Worm (Caenorhabditis elegans) whole organism, L3 larva: ENCODE results near the gene ZK353.2.

Experiments used
- R02D3.7 ChIP-seq: fragments of 150-350 bp; optimal IDR thresholded peaks from 2 replicates; lab custom pipeline; 2014; ENCODE audit warnings: missing biosample characterization, missing genetic modification characterization
- aly-2 ChIP-seq: fragments of 150-350 bp; optimal IDR thresholded peaks from 2 replicates; lab custom pipeline; 2014; ENCODE audit warnings: missing biosample characterization, missing genetic modification characterization
- ceh-16 ChIP-seq: sonication (generic microtip); optimal IDR thresholded peaks from 2 replicates; lab custom pipeline; 2017; ENCODE audit warnings: missing biosample characterization, missing genetic modification characterization
- ceh-28 ChIP-seq: fragments of 150-350 bp; optimal IDR thresholded peaks from 2 replicates; lab custom pipeline; 2014; ENCODE audit warnings: missing biosample characterization, missing genetic modification reagents, missing genetic modification characterization
- ceh-82 ChIP-seq: fragments of 150-350 bp; optimal IDR thresholded peaks from 2 replicates; lab custom pipeline; 2014; ENCODE audit warnings: missing biosample characterization, missing genetic modification characterization
- daf-12 ChIP-seq: fragments of 150-350 bp; optimal IDR thresholded peaks from 2 replicates; lab custom pipeline; 2014; ENCODE audit warnings: missing biosample characterization, missing genetic modification reagents, missing genetic modification characterization
- egl-27 ChIP-seq: sonication (generic microtip); optimal IDR thresholded peaks from 4 replicates; lab custom pipeline; 2017; ENCODE audit warnings: missing biosample characterization, missing genetic modification reagents, missing genetic modification characterization
- egl-5 ChIP-seq: fragments of 150-350 bp; optimal IDR thresholded peaks from 2 replicates; lab custom pipeline; 2017; ENCODE audit warnings: missing biosample characterization, missing genetic modification reagents, missing genetic modification characterization, inconsistent platforms
- elt-1 ChIP-seq: fragments of 150-350 bp; optimal IDR thresholded peaks from 2 replicates; lab custom pipeline; 2014; ENCODE audit warnings: missing biosample characterization, missing genetic modification characterization
- elt-2 ChIP-seq: sonication (generic microtip); optimal IDR thresholded peaks from 2 replicates; lab custom pipeline; 2016; ENCODE audit warnings: missing genetic modification reagents, mild to moderate bottlenecking, missing genetic modification characterization, missing compliant biosample characterization
- elt-3 ChIP-seq, 3 experiments: fragments of 150-350 bp in 1 of 3; sonication (generic microtip) in 2 of 3; optimal IDR thresholded peaks; 2 replicates in 2 of 3; 4 replicates in 1 of 3; lab custom pipeline; 2014 to 2017; ENCODE audit warnings: missing biosample characterization in 3 of 3, missing genetic modification characterization in 3 of 3
- eor-1 ChIP-seq, 2 experiments: fragments of 150-350 bp; optimal IDR thresholded peaks; 2 replicates each; lab custom pipeline; 2014 to 2018; ENCODE audit warnings: missing biosample characterization in 2 of 2, missing genetic modification characterization in 2 of 2
- fkh-10 ChIP-seq: sonication (generic microtip); optimal IDR thresholded peaks from 2 replicates; lab custom pipeline; 2017; ENCODE audit warnings: missing biosample characterization, missing genetic modification reagents, missing genetic modification characterization
- fkh-2 ChIP-seq: fragments of 150-350 bp; optimal IDR thresholded peaks from 2 replicates; lab custom pipeline; 2014; ENCODE audit warnings: missing biosample characterization, missing genetic modification reagents, missing genetic modification characterization
- fos-1 ChIP-seq: fragments of 150-350 bp; optimal IDR thresholded peaks from 2 replicates; lab custom pipeline; 2014; ENCODE audit warnings: missing biosample characterization, missing genetic modification characterization
- hmg-11 ChIP-seq: sonication (generic microtip); optimal IDR thresholded peaks from 2 replicates; lab custom pipeline; 2016; ENCODE audit warnings: missing genetic modification characterization, missing compliant biosample characterization
- jun-1 ChIP-seq: fragments of 150-350 bp; optimal IDR thresholded peaks from 2 replicates; lab custom pipeline; 2014; ENCODE audit warnings: missing biosample characterization, missing genetic modification reagents, missing genetic modification characterization
- lin-15B ChIP-seq: fragments of 150-350 bp; optimal IDR thresholded peaks from 2 replicates; lab custom pipeline; 2014; ENCODE audit warnings: missing biosample characterization, missing genetic modification characterization
- lsy-12 ChIP-seq: sonication (generic microtip); optimal IDR thresholded peaks from 2 replicates; lab custom pipeline; 2016; ENCODE audit warnings: mild to moderate bottlenecking, missing genetic modification characterization, missing compliant biosample characterization
- mdl-1 ChIP-seq: fragments of 150-350 bp; optimal IDR thresholded peaks from 2 replicates; lab custom pipeline; 2014; ENCODE audit warnings: missing biosample characterization, missing genetic modification characterization
- mml-1 ChIP-seq: fragments of 150-350 bp; sonication (generic microtip); optimal IDR thresholded peaks from 3 replicates; lab custom pipeline; 2014; ENCODE audit warnings: missing biosample characterization, missing genetic modification characterization
- nfya-1 ChIP-seq: sonication (generic microtip); optimal IDR thresholded peaks from 2 replicates; lab custom pipeline; 2017; ENCODE audit warnings: missing genetic modification characterization, mild to moderate bottlenecking, missing compliant biosample characterization, antibody characterized with exemption, moderate library complexity; ENCODE audit not compliant: insufficient read depth
- nhr-11 ChIP-seq: fragments of 150-350 bp; optimal IDR thresholded peaks from 2 replicates; lab custom pipeline; 2014; ENCODE audit warnings: missing biosample characterization, missing genetic modification characterization
- nhr-12 ChIP-seq: fragments of 150-350 bp; optimal IDR thresholded peaks from 2 replicates; lab custom pipeline; 2014; ENCODE audit warnings: missing biosample characterization, missing genetic modification characterization
- nhr-237 ChIP-seq: fragments of 150-350 bp; optimal IDR thresholded peaks from 2 replicates; lab custom pipeline; 2014; ENCODE audit warnings: missing biosample characterization, missing genetic modification characterization
- nhr-25 ChIP-seq: sonication (generic microtip); optimal IDR thresholded peaks from 2 replicates; lab custom pipeline; 2017; ENCODE audit warnings: missing biosample characterization, missing genetic modification characterization
- nhr-43 ChIP-seq: sonication (generic microtip); optimal IDR thresholded peaks from 2 replicates; lab custom pipeline; 2016; ENCODE audit warnings: mild to moderate bottlenecking, missing genetic modification characterization, missing compliant biosample characterization; ENCODE audit not compliant: poor library complexity, severe bottlenecking
- nhr-76 ChIP-seq: fragments of 150-350 bp; sonication (generic microtip); optimal IDR thresholded peaks from 5 replicates; lab custom pipeline; 2014; ENCODE audit warnings: missing biosample characterization, missing genetic modification characterization
- nhr-77 ChIP-seq: fragments of 150-350 bp; optimal IDR thresholded peaks from 2 replicates; lab custom pipeline; 2014; ENCODE audit warnings: missing biosample characterization, missing genetic modification characterization
- pha-4 ChIP-seq: fragments of 150-350 bp; optimal IDR thresholded peaks from 2 replicates; lab custom pipeline; 2014; ENCODE audit warnings: missing biosample characterization, missing genetic modification reagents, missing genetic modification characterization
- pqm-1 ChIP-seq: fragments of 150-350 bp; optimal IDR thresholded peaks from 2 replicates; lab custom pipeline; 2017; ENCODE audit warnings: missing biosample characterization, missing genetic modification characterization, inconsistent platforms
- sea-2 ChIP-seq: fragments of 150-350 bp; sonication (generic microtip); optimal IDR thresholded peaks from 4 replicates; lab custom pipeline; 2014; ENCODE audit warnings: missing biosample characterization, missing genetic modification reagents, missing genetic modification characterization
- snpc-4 ChIP-seq: fragments of 150-350 bp; optimal IDR thresholded peaks from 2 replicates; lab custom pipeline; 2014; ENCODE audit warnings: missing biosample characterization, missing genetic modification characterization
- tbx-2 ChIP-seq: sonication (generic microtip); optimal IDR thresholded peaks from 2 replicates; lab custom pipeline; 2016; ENCODE audit warnings: mild to moderate bottlenecking, missing genetic modification characterization, missing compliant biosample characterization
- unc-39 ChIP-seq: sonication (generic microtip); optimal IDR thresholded peaks from 4 replicates; lab custom pipeline; 2017; ENCODE audit warnings: missing biosample characterization, missing genetic modification characterization
- zag-1 ChIP-seq: fragments of 150-350 bp; optimal IDR thresholded peaks from 2 replicates; lab custom pipeline; 2014; ENCODE audit warnings: missing biosample characterization, missing genetic modification characterization
- ztf-11 ChIP-seq: fragments of 150-350 bp; optimal IDR thresholded peaks from 2 replicates; lab custom pipeline; 2014; ENCODE audit warnings: missing biosample characterization, missing genetic modification characterization

Gene ZK353.2

DNA sequence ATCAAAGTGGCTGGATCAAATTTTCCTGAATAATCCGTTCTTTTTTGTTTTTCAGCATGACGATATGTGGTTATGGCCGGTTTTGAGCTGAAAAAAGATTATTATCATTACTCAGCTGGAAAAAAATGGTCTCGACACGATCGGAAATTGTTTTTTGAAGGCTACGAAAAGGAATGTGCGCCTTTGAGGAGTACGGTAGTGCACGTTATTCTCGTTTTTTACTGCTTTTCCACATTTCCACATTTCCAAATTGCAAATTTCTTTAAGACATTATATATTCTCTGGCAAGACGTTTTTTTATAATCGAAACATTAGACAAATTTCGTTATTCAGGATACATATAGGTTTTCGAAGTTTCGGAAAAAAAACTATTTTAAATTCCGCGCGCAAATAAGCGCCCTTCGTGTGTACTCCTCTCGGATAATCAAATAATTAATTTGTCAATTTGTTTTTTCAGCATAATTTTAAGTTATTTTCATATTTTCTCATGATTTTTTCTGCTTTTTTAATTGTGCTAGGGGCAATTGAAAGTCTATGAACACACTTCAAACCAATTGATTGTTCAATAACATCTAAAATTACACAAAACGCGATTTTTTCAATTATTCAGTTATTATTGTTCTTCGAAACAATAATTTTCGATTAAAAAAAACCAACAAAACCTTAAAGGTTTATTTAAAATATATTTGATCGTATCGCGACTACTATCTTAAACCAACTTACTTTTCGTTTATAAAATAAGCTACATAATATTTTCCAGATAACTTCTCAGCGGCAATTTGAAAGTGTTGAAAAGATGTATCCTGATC lies 35.1 kb upstream of the ZK353.2 start, which contains the start of gene R05D3.3:
TSS of gene R05D3.3 (plus strand) at position 759 of the 809 bp plus-strand sequence.
- no peak for TF ChIP-seq elt-3 (tag; optimal IDR thresholded peaks at IDR 0.05; lab: Kevin White, UChicago)
- no peak for TF ChIP-seq nhr-43 (tag; lab: Kevin White, UChicago)
- no peak for TF ChIP-seq fkh-10 (GFP tag; lab: Kevin White, UChicago)
- TF ChIP-seq fkh-2 (tag; lab: Kevin White, UChicago) = no peak
- TF ChIP-seq egl-5 (tag; lab: Kevin White, UChicago) = no peak
- no peak for TF ChIP-seq R02D3.7 (tag; lab: Kevin White, UChicago)
- TF ChIP-seq nhr-76 = no peak
- TF ChIP-seq daf-12 (tag; lab: Kevin White, UChicago) = no peak

DNA sequence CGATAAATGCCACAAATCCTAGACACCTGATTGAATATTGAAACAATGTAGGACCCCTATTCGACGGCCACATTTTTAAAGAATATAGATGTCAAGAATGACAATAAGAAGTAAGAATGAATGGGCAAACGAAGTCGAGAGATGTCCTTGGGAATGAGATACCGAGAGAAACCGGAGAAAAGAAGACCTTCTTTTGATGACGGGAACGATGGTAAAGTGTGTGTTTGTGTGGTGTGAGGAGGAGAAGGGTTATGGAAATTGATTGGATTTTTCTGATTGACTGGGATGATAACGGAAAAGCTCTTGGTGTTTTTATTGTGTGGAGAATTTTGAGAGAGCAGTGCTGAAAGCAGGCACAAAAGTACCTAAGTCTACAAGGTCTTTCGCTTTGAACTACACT lies 29.9 kb upstream of the ZK353.2 start, which contains the start of gene R05D3.9:
TSS of gene R05D3.9 (minus strand) at position 101 of the 400 bp plus-strand sequence.
- TF ChIP-seq unc-39 (no peak), nhr-25 (peak; percentile 15)

DNA sequence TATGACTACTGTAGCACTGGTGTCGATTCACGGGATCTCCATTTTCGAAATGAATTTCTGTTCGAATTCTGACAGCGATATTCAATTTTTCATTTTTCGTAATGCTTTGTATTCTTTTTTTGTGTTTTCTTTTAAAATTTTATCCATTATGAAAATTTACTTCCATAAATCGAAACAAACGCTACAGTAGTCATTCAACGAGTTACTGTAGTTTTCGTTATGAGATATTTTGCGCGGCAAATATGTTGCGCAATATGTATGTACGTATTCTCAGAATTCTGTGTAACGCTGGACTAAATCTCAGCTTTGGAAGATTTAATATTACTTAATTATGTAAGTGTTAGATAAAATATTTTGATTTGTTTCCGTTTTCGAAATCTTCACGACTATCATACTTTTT lies 29.3 kb upstream of the ZK353.2 start:
- TF ChIP-seq mml-1 (no peak), elt-3 (tag; optimal IDR thresholded peaks at IDR 0.05; lab: Kevin White, UChicago) (no peak), hmg-11 (tag; lab: Kevin White, UChicago) (no peak), ceh-28 (tag; lab: Kevin White, UChicago) (no peak), zag-1 (tag; lab: Kevin White, UChicago) (no peak), fkh-2 (tag; lab: Kevin White, UChicago) (no peak), snpc-4 (tag; lab: Kevin White, UChicago) (no peak), ztf-11 (tag; lab: Kevin White, UChicago) (no peak), unc-39 (no peak), lin-15B (tag; lab: Kevin White, UChicago) (no peak), jun-1 (tag; lab: Kevin White, UChicago) (no peak), aly-2 (no peak), nfya-1 (tag; lab: Kevin White, UChicago) (no peak), pqm-1 (tag; lab: Kevin White, UChicago) (no peak), eor-1 (tag; optimal IDR thresholded peaks at IDR 0.05; lab: Kevin White, UChicago) (no peak)
- TF ChIP-seq, all 47 proteins: peak for 0

DNA sequence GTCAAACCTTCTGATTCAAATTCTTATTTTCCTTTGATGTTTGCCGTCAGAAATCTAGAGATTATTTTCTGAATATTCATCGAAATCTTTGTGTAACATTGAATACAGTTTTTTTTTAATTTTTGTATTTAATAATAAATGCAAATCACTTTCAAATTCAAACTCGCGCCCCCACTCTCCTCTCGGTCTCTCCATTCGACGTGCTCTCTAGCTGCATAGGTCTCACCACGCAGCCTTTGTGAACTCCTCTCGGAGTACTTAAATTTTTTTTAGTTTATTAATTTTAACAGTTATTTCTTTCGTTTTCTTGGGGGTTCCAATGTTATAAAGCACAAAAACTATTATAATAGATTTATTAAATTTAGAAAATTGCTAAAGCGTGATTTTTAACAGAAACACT lies 28.3 kb upstream of the ZK353.2 start:
- TF ChIP-seq elt-1 (tag; lab: Kevin White, UChicago) (no peak), nhr-77 (no peak), ceh-28 (tag; lab: Kevin White, UChicago) (no peak), elt-2 (tag; lab: Kevin White, UChicago) (no peak), ztf-11 (tag; lab: Kevin White, UChicago) (no peak), nhr-237 (no peak), lsy-12 (no peak), ceh-82 (tag; lab: Kevin White, UChicago) (no peak), nhr-11 (tag; lab: Kevin White, UChicago) (no peak), nhr-76 (no peak), nhr-12 (no peak), pha-4 (tag; lab: Kevin White, UChicago) (no peak), eor-1 (tag; optimal IDR thresholded peaks at IDR 0.05; lab: Kevin White, UChicago) (no peak), R02D3.7 (tag; lab: Kevin White, UChicago) (no peak), fos-1 (no peak), ceh-16 (tag; lab: Kevin White, UChicago) (no peak), egl-27 (tag; lab: Kevin White, UChicago) (no peak), hmg-11 (tag; lab: Kevin White, UChicago) (no peak)

DNA sequence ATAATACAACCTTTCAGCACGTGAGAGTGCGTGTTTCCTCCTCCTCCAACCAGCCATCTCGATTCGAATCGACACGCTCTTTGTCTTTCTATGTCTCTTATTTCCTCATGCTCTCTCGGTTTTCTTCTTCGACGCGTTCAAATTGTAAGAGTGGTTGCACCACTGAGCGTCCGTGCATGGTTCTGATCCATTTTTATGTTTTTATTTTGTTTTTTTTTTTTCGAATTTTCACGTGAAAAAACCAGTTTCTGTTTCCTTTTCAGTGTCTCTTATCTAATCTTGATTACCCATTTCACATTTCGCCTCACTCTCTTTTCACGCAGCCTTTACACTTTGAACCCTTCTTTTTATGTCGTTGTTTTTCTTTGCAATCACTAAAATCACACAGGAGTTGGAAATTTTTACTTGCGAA lies 27.7 kb upstream of the ZK353.2 start:
- TF ChIP-seq ceh-82 (tag; lab: Kevin White, UChicago) = no peak
- TF ChIP-seq nhr-11 (tag; lab: Kevin White, UChicago) = no peak
- peak; percentile 6 for TF ChIP-seq jun-1 (tag; lab: Kevin White, UChicago)
- peak; percentile 14 for TF ChIP-seq pqm-1 (tag; lab: Kevin White, UChicago)
- no peak for TF ChIP-seq daf-12 (tag; lab: Kevin White, UChicago)
- TF ChIP-seq ceh-28 (tag; lab: Kevin White, UChicago) = no peak
- no peak for TF ChIP-seq lsy-12
- TF ChIP-seq sea-2 (GFP tag; lab: Kevin White, UChicago) = no peak
- TF ChIP-seq snpc-4 (tag; lab: Kevin White, UChicago) = peak; percentile 19
- peak; percentile 17 for TF ChIP-seq hmg-11 (tag; lab: Kevin White, UChicago)
- peak; percentile 85 for TF ChIP-seq elt-2 (tag; lab: Kevin White, UChicago)
- TF ChIP-seq nhr-25 = no peak
- peak; percentile 2 for TF ChIP-seq pha-4 (tag; lab: Kevin White, UChicago)
- peak; percentile 59 for TF ChIP-seq egl-5 (tag; lab: Kevin White, UChicago)
- peak; percentile 88 for TF ChIP-seq nfya-1 (tag; lab: Kevin White, UChicago)
- peak; percentile 55 for TF ChIP-seq mdl-1 (tag; lab: Kevin White, UChicago)
- no peak for TF ChIP-seq nhr-237
- peak; percentile 70 for TF ChIP-seq elt-1 (tag; lab: Kevin White, UChicago)
- no peak for TF ChIP-seq tbx-2 (tag; lab: Kevin White, UChicago)
